Worm (Caenorhabditis elegans): ENCODE data around the gene sorb-1.

DNA sequence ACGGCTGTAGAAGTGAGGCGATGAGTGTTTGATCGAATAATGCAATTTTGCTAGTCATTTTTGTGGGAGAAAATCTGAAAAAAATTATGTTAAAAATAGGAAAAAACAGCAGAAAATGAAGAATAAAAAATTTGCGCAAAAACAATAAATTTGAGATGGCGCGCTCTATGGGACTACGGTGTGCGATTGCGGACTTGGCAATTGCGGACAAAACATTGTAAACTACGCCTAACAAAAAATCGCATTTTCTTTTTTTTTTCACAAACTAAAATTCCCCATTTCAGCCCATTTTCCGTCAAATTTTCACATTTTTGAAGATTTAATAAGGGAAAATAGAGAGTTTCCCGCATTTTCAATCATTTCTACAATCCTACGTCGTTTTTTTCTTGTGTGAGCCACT is 38.5 kb downstream of the sorb-1 start, which contains the start of the genes sas-6 and Y45F10D.7:
- TF ChIP-seq mcd-1 (GFP tag; IDR thresholded peaks at IDR 0.05) (0 out of 2 replicates have a peak, but pooled peaks have one; percentile 30), mes-4 (tag; optimal IDR thresholded peaks at IDR 0.05) (no peak), ztf-22 (GFP tag; optimal IDR thresholded peaks at IDR 0.05) (no peak), hsf-1 (GFP tag; IDR thresholded peaks at IDR 0.05) (no peak), nhr-90 (tag; optimal IDR thresholded peaks at IDR 0.05) (no peak), xnd-1 (tag; optimal IDR thresholded peaks at IDR 0.05) (no peak), madf-6 (GFP tag; IDR thresholded peaks at IDR 0.05) (peak; percentile 72), cebp-2 (GFP tag; IDR thresholded peaks at IDR 0.05) (no peak), ztf-6 (GFP tag; IDR thresholded peaks at IDR 0.05) (no peak), zfh-2 (GFP tag; conservative IDR thresholded peaks at IDR 0.05) (no peak), D2030.7 (GFP tag; IDR thresholded peaks at IDR 0.05) (peak; percentile 46; the same call in 1 of the 2 replicates), ccch-3 (GFP tag; optimal IDR thresholded peaks at IDR 0.05) (no peak), ZK185.1 (tag; optimal IDR thresholded peaks at IDR 0.05; ENCODE audit: poor library complexity, severe bottlenecking) (peak; percentile 36), B0035.1 (tag; optimal IDR thresholded peaks at IDR 0.05) (no peak)
